Fruit fly (Drosophila melanogaster): ENCODE results near the gene CG4836.

DNA sequence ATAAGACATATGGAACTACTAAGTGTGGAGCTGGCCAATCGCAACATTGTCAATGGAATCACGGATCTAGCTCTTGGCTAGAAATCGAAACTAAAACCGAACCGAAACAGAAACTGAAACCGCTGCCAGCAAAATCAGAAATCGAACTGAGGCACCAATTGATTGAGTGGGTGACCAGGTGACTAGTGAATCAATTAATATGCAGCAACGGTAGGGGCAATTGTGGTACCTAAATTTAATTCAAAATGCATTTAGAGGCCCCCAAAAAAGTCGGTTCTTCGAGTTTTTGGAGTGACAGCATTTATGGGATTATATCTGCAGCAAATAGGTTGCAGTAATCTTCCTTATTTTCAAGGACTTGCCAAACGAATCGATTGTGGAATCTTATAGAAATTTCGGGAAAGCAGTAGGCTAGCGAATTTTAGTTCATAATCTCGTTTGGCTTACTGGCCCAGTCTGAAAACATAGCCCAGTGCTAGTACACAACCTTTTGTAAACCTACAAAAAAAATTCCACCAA lies at the start of gene CG4836, which contains the start of gene CG17190:
- TF ChIP-seq Gug (GFP tag; IDR thresholded peaks at IDR 0.05) (no peak), CG34406 (GFP tag; optimal IDR thresholded peaks at IDR 0.05) (no peak), lz (GFP tag; optimal IDR thresholded peaks at IDR 0.05) (no peak), CG6854 (GFP tag; optimal IDR thresholded peaks at IDR 0.05) (no peak)
